Fruit fly (Drosophila melanogaster) whole organism, embryonic: ENCODE measurements around the gene cype.

Source experiments
- Abd-B ChIP-seq: fragments of 200-800 bp; sonication (Bioruptor generic); optimal IDR thresholded peaks from 2 replicates; lab custom pipeline; 2018; ENCODE audit warnings: missing biosample characterization, mild to moderate bottlenecking, missing genetic modification characterization, moderate library complexity
- Bgb ChIP-seq: fragments of 200-800 bp; sonication (Bioruptor generic); IDR thresholded peaks from 2 replicates; pipeline ENCODE4 v1.3.6; 2022; ENCODE audit warnings: missing biosample characterization, missing genetic modification characterization; ENCODE audit not compliant: partially characterized antibody
- Blimp-1 ChIP-seq: fragments of 200-800 bp; sonication (Bioruptor generic); optimal IDR thresholded peaks from 3 replicates; lab custom pipeline; 2018; ENCODE audit warnings: missing biosample characterization, missing genetic modification characterization, mild to moderate bottlenecking, moderate library complexity, missing genetic modification reagents
- CG10543 ChIP-seq: fragments of 200-800 bp; sonication (Bioruptor generic); optimal IDR thresholded peaks from 3 replicates; lab custom pipeline; 2017; ENCODE audit warnings: missing biosample characterization, mild to moderate bottlenecking, missing genetic modification characterization, moderate library complexity
- CG11456 ChIP-seq: fragments of 200-800 bp; sonication (Bioruptor generic); IDR thresholded peaks from 3 replicates; pipeline ENCODE4 v1.3.6; 2022; ENCODE audit warnings: missing biosample characterization, missing genetic modification characterization
- CG11723 ChIP-seq: fragments of 200-800 bp; sonication (Bioruptor generic); optimal IDR thresholded peaks from 2 replicates; lab custom pipeline; 2017; ENCODE audit warnings: missing biosample characterization, mild to moderate bottlenecking, missing genetic modification characterization
- CG12769 ChIP-seq: fragments of 200-800 bp; sonication (Bioruptor generic); optimal IDR thresholded peaks from 2 replicates; lab custom pipeline; 2019; ENCODE audit warnings: missing biosample characterization, mild to moderate bottlenecking, missing genetic modification characterization, moderate library complexity
- CG1529 ChIP-seq: fragments of 200-800 bp; sonication (Bioruptor generic); optimal IDR thresholded peaks from 3 replicates; lab custom pipeline; 2018; ENCODE audit warnings: missing biosample characterization, missing genetic modification characterization
- CG18599 ChIP-seq: fragments of 200-800 bp; sonication (Bioruptor generic); optimal IDR thresholded peaks from 3 replicates; lab custom pipeline; 2017; ENCODE audit warnings: missing biosample characterization, missing genetic modification characterization, mild to moderate bottlenecking, moderate library complexity, missing genetic modification reagents
- CG2129 ChIP-seq: fragments of 200-800 bp; sonication (Bioruptor generic); IDR thresholded peaks from 2 replicates; pipeline ENCODE4 v1.3.6; 2022; ENCODE audit warnings: missing biosample characterization, missing genetic modification characterization; ENCODE audit not compliant: partially characterized antibody
- CG30020 ChIP-seq: fragments of 200-800 bp; optimal IDR thresholded peaks from 2 replicates; lab custom pipeline; 2019; ENCODE audit warnings: missing biosample characterization, mild to moderate bottlenecking, missing genetic modification characterization, moderate library complexity
- CG32772 ChIP-seq: fragments of 200-800 bp; sonication (Bioruptor generic); IDR thresholded peaks from 2 replicates; pipeline ENCODE4 v1.3.6; 2022; ENCODE audit warnings: missing biosample characterization, missing genetic modification characterization
- CG3281 ChIP-seq: fragments of 200-800 bp; sonication (Bioruptor generic); optimal IDR thresholded peaks from 3 replicates; lab custom pipeline; 2017; ENCODE audit warnings: missing biosample characterization, mild to moderate bottlenecking, missing genetic modification characterization
- CG5180 ChIP-seq: fragments of 200-800 bp; sonication (Bioruptor generic); optimal IDR thresholded peaks from 3 replicates; lab custom pipeline; 2017; ENCODE audit warnings: missing biosample characterization, missing genetic modification characterization, mild to moderate bottlenecking, moderate library complexity, missing genetic modification reagents
- CG5953 ChIP-seq: fragments of 200-800 bp; sonication (Bioruptor generic); IDR thresholded peaks from 2 replicates; pipeline ENCODE4 v1.3.6; 2022; ENCODE audit warnings: missing biosample characterization, missing genetic modification characterization
- CG6689 ChIP-seq: fragments of 200-800 bp; sonication (Bioruptor generic); IDR thresholded peaks from 2 replicates; pipeline ENCODE4 v1.3.6; 2022; ENCODE audit warnings: missing biosample characterization, missing genetic modification characterization
- CG6791 ChIP-seq: fragments of 200-800 bp; sonication (Bioruptor generic); IDR thresholded peaks from 3 replicates; pipeline ENCODE4 v1.3.6; 2022; ENCODE audit warnings: missing biosample characterization, missing genetic modification characterization; ENCODE audit not compliant: partially characterized antibody
- CG6813 ChIP-seq: fragments of 200-800 bp; sonication (Bioruptor generic); optimal IDR thresholded peaks from 2 replicates; lab custom pipeline; 2017; ENCODE audit warnings: missing biosample characterization, missing genetic modification characterization, mild to moderate bottlenecking, moderate library complexity, missing genetic modification reagents
- CG7987 ChIP-seq: fragments of 200-800 bp; sonication (Bioruptor generic); optimal IDR thresholded peaks from 2 replicates; lab custom pipeline; 2018; ENCODE audit warnings: missing biosample characterization, mild to moderate bottlenecking, missing genetic modification characterization, moderate library complexity
- CG8944 ChIP-seq: fragments of 200-800 bp; sonication (Bioruptor generic); optimal IDR thresholded peaks from 3 replicates; lab custom pipeline; 2016; ENCODE audit warnings: missing biosample characterization, missing genetic modification characterization
- CTCF ChIP-seq: fragments of 200-800 bp; sonication (Bioruptor generic); optimal IDR thresholded peaks from 2 replicates; lab custom pipeline; 2017; ENCODE audit warnings: missing biosample characterization, mild to moderate bottlenecking, missing genetic modification characterization, moderate library complexity
- CoRest ChIP-seq: fragments of 200-800 bp; sonication (Bioruptor generic); optimal IDR thresholded peaks from 3 replicates; lab custom pipeline; 2018; ENCODE audit warnings: missing biosample characterization, mild to moderate bottlenecking, missing genetic modification characterization, moderate library complexity
- Doc3 ChIP-seq: fragments of 200-800 bp; sonication (Bioruptor generic); IDR thresholded peaks from 3 replicates; pipeline ENCODE4 v1.3.6; 2022; ENCODE audit warnings: missing biosample characterization, missing genetic modification characterization; ENCODE audit not compliant: partially characterized antibody
- Hr3 ChIP-seq: fragments of 200-800 bp; sonication (Bioruptor generic); optimal IDR thresholded peaks from 3 replicates; lab custom pipeline; 2016; ENCODE audit warnings: missing biosample characterization, missing genetic modification characterization
- Med ChIP-seq: fragments of 200-800 bp; sonication (Bioruptor generic); peaks from one replicate; lab custom pipeline; 2016; ENCODE audit warnings: missing biosample characterization, missing genetic modification characterization, mild to moderate bottlenecking, inconsistent platforms, moderate library complexity
- Pdp1 ChIP-seq, 2 experiments: fragments of 200-800 bp; sonication (Bioruptor generic); optimal IDR thresholded peaks; 3 replicates each; lab custom pipeline; 2016; ENCODE audit warnings: missing biosample characterization in 2 of 2, missing genetic modification characterization in 2 of 2, mild to moderate bottlenecking in 1 of 2, moderate library complexity in 1 of 2
- abd-A ChIP-seq: fragments of 200-800 bp; sonication (Bioruptor generic); optimal IDR thresholded peaks from 3 replicates; lab custom pipeline; 2019; ENCODE audit warnings: missing biosample characterization, mild to moderate bottlenecking, missing genetic modification characterization, moderate library complexity
- chm ChIP-seq: fragments of 200-800 bp; sonication (Bioruptor generic); IDR thresholded peaks from 2 replicates; pipeline ENCODE4 v1.3.6; 2022; ENCODE audit warnings: missing biosample characterization, missing genetic modification characterization
- chn ChIP-seq: fragments of 200-800 bp; sonication (Bioruptor generic); optimal IDR thresholded peaks from 2 replicates; lab custom pipeline; 2016; ENCODE audit warnings: missing biosample characterization, missing genetic modification characterization
- croc ChIP-seq: fragments of 200-800 bp; sonication (Bioruptor generic); conservative IDR thresholded peaks from 3 replicates; pipeline ENCODE4 v1.3.6; 2022; ENCODE audit warnings: missing biosample characterization, missing genetic modification characterization
- crol ChIP-seq: fragments of 200-800 bp; sonication (Bioruptor generic); IDR thresholded peaks from 2 replicates; pipeline ENCODE4 v1.3.6; 2022; ENCODE audit warnings: missing biosample characterization, missing genetic modification characterization
- cwo ChIP-seq: fragments of 200-800 bp; sonication (Bioruptor generic); optimal IDR thresholded peaks from 3 replicates; lab custom pipeline; 2017; ENCODE audit warnings: missing biosample characterization, missing genetic modification characterization, mild to moderate bottlenecking, moderate library complexity, missing genetic modification reagents
- da ChIP-seq: fragments of 200-800 bp; sonication (Bioruptor generic); optimal IDR thresholded peaks from 2 replicates; lab custom pipeline; 2016; ENCODE audit warnings: missing biosample characterization, missing genetic modification characterization
- dm ChIP-seq: fragments of 200-800 bp; sonication (Bioruptor generic); optimal IDR thresholded peaks from 3 replicates; lab custom pipeline; 2016; ENCODE audit warnings: missing biosample characterization, missing genetic modification characterization
- ems ChIP-seq: fragments of 200-800 bp; sonication (Bioruptor generic); optimal IDR thresholded peaks from 3 replicates; lab custom pipeline; 2016; ENCODE audit warnings: missing biosample characterization, missing genetic modification characterization
- eve ChIP-seq, 2 experiments: fragments of >200 bp; optimal IDR thresholded peaks; 2 replicates each; lab custom pipeline; 2017; ENCODE audit warnings: missing biosample characterization in 2 of 2, missing genetic modification characterization in 2 of 2
- lab ChIP-seq: fragments of 200-800 bp; sonication (Bioruptor generic); optimal IDR thresholded peaks from 3 replicates; lab custom pipeline; 2017; ENCODE audit warnings: missing biosample characterization, missing genetic modification characterization, mild to moderate bottlenecking, moderate library complexity, missing genetic modification reagents
- mirr ChIP-seq: fragments of 200-800 bp; sonication (Bioruptor generic); optimal IDR thresholded peaks from 3 replicates; lab custom pipeline; 2018; ENCODE audit warnings: missing biosample characterization, mild to moderate bottlenecking, missing genetic modification characterization
- prd ChIP-seq, 3 experiments: fragments of >200 bp in 2 of 3; fragments of 200-800 bp in 1 of 3; sonication (Bioruptor generic) in 1 of 3; optimal IDR thresholded peaks in 2 of 3; IDR thresholded peaks in 1 of 3; 2 replicates in 2 of 3; 3 replicates in 1 of 3; pipeline versions ENCODE4 v1.3.6 to Lab custom; 2017 to 2022; ENCODE audit warnings: missing biosample characterization in 1 of 3, missing genetic modification characterization in 1 of 3
- scrt ChIP-seq: fragments of 200-800 bp; sonication (Bioruptor generic); optimal IDR thresholded peaks from 2 replicates; lab custom pipeline; 2018; ENCODE audit warnings: missing biosample characterization, mild to moderate bottlenecking, missing genetic modification characterization, moderate library complexity
- sens ChIP-seq: fragments of 200-800 bp; sonication (Bioruptor generic); peaks from one replicate; lab custom pipeline; 2016; ENCODE audit warnings: missing biosample characterization, missing genetic modification characterization
- slbo ChIP-seq: fragments of 200-800 bp; sonication (Bioruptor generic); IDR thresholded peaks from 2 replicates; pipeline ENCODE4 v1.3.6; 2022; ENCODE audit warnings: missing biosample characterization, missing genetic modification characterization
- stwl ChIP-seq: fragments of 200-800 bp; sonication (Bioruptor generic); optimal IDR thresholded peaks from 3 replicates; lab custom pipeline; 2018; ENCODE audit warnings: missing biosample characterization, mild to moderate bottlenecking, missing genetic modification characterization, moderate library complexity
- tap ChIP-seq: fragments of 200-800 bp; optimal IDR thresholded peaks from 3 replicates; lab custom pipeline; 2019; ENCODE audit warnings: missing biosample characterization, mild to moderate bottlenecking, missing genetic modification characterization, moderate library complexity
- tgo ChIP-seq: fragments of 200-800 bp; sonication (Bioruptor generic); IDR thresholded peaks from 3 replicates; pipeline ENCODE4 v1.3.6; 2022; ENCODE audit warnings: missing biosample characterization, missing genetic modification characterization
- tll ChIP-seq, 2 experiments: fragments of 200-800 bp in 1 of 2; fragments of >200 bp in 1 of 2; sonication (Bioruptor generic) in 1 of 2; optimal IDR thresholded peaks; 2 replicates each; lab custom pipeline; 2017 to 2019; ENCODE audit warnings: missing biosample characterization in 2 of 2, missing genetic modification characterization in 2 of 2, mild to moderate bottlenecking in 1 of 2, moderate library complexity in 1 of 2
- ttk ChIP-seq: fragments of 200-800 bp; sonication (Bioruptor generic); IDR thresholded peaks from 2 replicates; pipeline ENCODE4 v2.1.2; 2022; ENCODE audit warnings: missing biosample characterization, missing genetic modification characterization

Gene cype

dm6 chr2L:5300785-5301616, 26.0 kb upstream of the cype start:
- no peak for TF ChIP-seq CG1529
- TF ChIP-seq CG3281, result no peak
- TF ChIP-seq CG30020 (tag; lab: Kevin White, UChicago), result no peak
- peak; percentile 35 for TF ChIP-seq dm
- no peak for TF ChIP-seq tap (tag; lab: Kevin White, UChicago)
- no peak for TF ChIP-seq Abd-B (GFP tag; lab: Kevin White, UChicago)
- peak; percentile 10 for TF ChIP-seq abd-A (tag; lab: Kevin White, UChicago)
- peak; percentile 69 for TF ChIP-seq Blimp-1 (GFP tag; lab: Kevin White, UChicago)
- TF ChIP-seq Med (GFP tag; lab: Kevin White, UChicago), result peak; percentile 68
- TF ChIP-seq ttk (GFP tag; lab: Robert Waterston, UW), result peak; percentile 78
- no peak for TF ChIP-seq mirr (GFP tag; lab: Kevin White, UChicago)
- peak; percentile 99 for TF ChIP-seq CG5180
- no peak for TF ChIP-seq tgo (GFP tag; lab: Robert Waterston, UW)
- 0 out of 2 replicates have a peak, but pooled peaks have one; percentile 10 for TF ChIP-seq CG32772 (GFP tag; lab: Robert Waterston, UW)
- TF ChIP-seq chm (GFP tag; lab: Robert Waterston, UW), result 0 out of 2 replicates have a peak, but pooled peaks have one; percentile 27
- TF ChIP-seq CG18599 (GFP tag; lab: Kevin White, UChicago), result peak; percentile 20
- peak; percentile 90 for TF ChIP-seq CG12769 (tag; lab: Kevin White, UChicago)
- no peak for TF ChIP-seq Doc3 (GFP tag; lab: Robert Waterston, UW)
- peak; percentile 92 for TF ChIP-seq cwo (GFP tag; lab: Kevin White, UChicago)
- TF ChIP-seq croc (GFP tag; lab: Robert Waterston, UW), result no peak
- no peak for TF ChIP-seq da (GFP tag; lab: Kevin White, UChicago)
- peak; percentile 70 for TF ChIP-seq CTCF (GFP tag; lab: Kevin White, UChicago)
- no peak for TF ChIP-seq tll (GFP tag; optimal IDR thresholded peaks at IDR 0.05; lab: Kevin White, UChicago)
- no peak for TF ChIP-seq CoRest
- TF ChIP-seq ems, result no peak
- no peak for TF ChIP-seq scrt (GFP tag; lab: Kevin White, UChicago)
- no peak for TF ChIP-seq CG11723 (GFP tag; lab: Kevin White, UChicago)
- TF ChIP-seq lab (GFP tag; lab: Kevin White, UChicago), result peak; percentile 42
- TF ChIP-seq CG6791 (GFP tag; lab: Robert Waterston, UW), result peak; percentile 82
- TF ChIP-seq CG7987 (GFP tag; lab: Kevin White, UChicago), result no peak
- TF ChIP-seq CG2129 (GFP tag; lab: Robert Waterston, UW), result no peak
- no peak for TF ChIP-seq prd (optimal IDR thresholded peaks at IDR 0.05; lab: Kevin White, UChicago)
- 0 out of 3 replicates have a peak, but pooled peaks have one; percentile 8 for TF ChIP-seq prd (GFP tag; IDR thresholded peaks at IDR 0.05; lab: Robert Waterston, UW)
- no peak for TF ChIP-seq eve (GFP tag; optimal IDR thresholded peaks at IDR 0.05; lab: Kevin White, UChicago)
- peak; percentile 56 for TF ChIP-seq CG6689 (GFP tag; lab: Robert Waterston, UW)
- no peak for TF ChIP-seq stwl (tag; lab: Kevin White, UChicago)
- TF ChIP-seq crol (GFP tag; lab: Robert Waterston, UW), result peak; percentile 99
- TF ChIP-seq CG5953 (GFP tag; lab: Robert Waterston, UW), result 0 out of 2 replicates have a peak, but pooled peaks have one; percentile 6
- peak; percentile 10 for TF ChIP-seq Hr3
- no peak for TF ChIP-seq CG8944 (GFP tag; lab: Kevin White, UChicago)
- peak in 1 of 2 experiments; percentile 77 for TF ChIP-seq Pdp1 (GFP tag; optimal IDR thresholded peaks at IDR 0.05; lab: Kevin White, UChicago)
- peak; percentile 35 for TF ChIP-seq CG10543 (GFP tag; lab: Kevin White, UChicago)
- TF ChIP-seq Bgb (GFP tag; lab: Robert Waterston, UW), result 0 out of 2 replicates have a peak, but pooled peaks have one; percentile 9
- peak; percentile 41 for TF ChIP-seq sens (GFP tag; lab: Kevin White, UChicago)
- TF ChIP-seq CG6813, result peak; percentile 4
- TF ChIP-seq slbo, result 0 out of 2 replicates have a peak, but pooled peaks have one; percentile 4
- 0 out of 3 replicates have a peak, but pooled peaks have one; percentile 20 for TF ChIP-seq CG11456
- TF ChIP-seq chn (GFP tag; lab: Kevin White, UChicago), result peak; percentile 24
